Fruit fly (Drosophila melanogaster) S2 (cell line): Measurements from ENCODE around the gene Grip75.

Experiments
- CG8478 ChIP-seq: fragments of >200 bp; optimal IDR thresholded peaks from 2 replicates; lab custom pipeline; 2018
- CTCF ChIP-seq, 2 experiments: fragments of >200 bp; optimal IDR thresholded peaks; 2 replicates each; lab custom pipeline; 2018

- TF ChIP-seq CTCF (optimal IDR thresholded peaks at IDR 0.05; lab: Kevin White, UChicago) (no peak), CG8478 (lab: Kevin White, UChicago) (no peak)
These were observed 8.3 kb downstream of the Grip75 start, which contains the start of gene CG13144 for dm6 chr2L:10491354-10491753.
